Worm (Caenorhabditis elegans) whole organism, young adult: ENCODE measurements around the gene F29B9.12.

Experiments used
- B0019.2 ChIP-seq: fragments of 200-800 bp; sonication (Bioruptor generic); conservative IDR thresholded peaks from 2 replicates; pipeline ENCODE4 v1.3.6; 2022; ENCODE audit warnings: missing genetic modification reagents, missing genetic modification characterization, missing compliant biosample characterization
- ama-1 ChIP-seq, 3 experiments: fragments of 150-350 bp in 1 of 3; sonication (generic microtip) in 2 of 3; optimal IDR thresholded peaks; 2 replicates each; lab custom pipeline; 2014 to 2018; ENCODE audit warnings: missing biosample characterization in 2 of 3, missing genetic modification characterization in 2 of 3, missing genetic modification reagents in 2 of 3
- athp-1 ChIP-seq: sonication (generic microtip); optimal IDR thresholded peaks from 2 replicates; lab custom pipeline; 2017; ENCODE audit warnings: mild to moderate bottlenecking, missing genetic modification characterization, missing compliant biosample characterization
- ceh-100 ChIP-seq: fragments of 200-800 bp; sonication (Bioruptor generic); IDR thresholded peaks from 2 replicates; pipeline ENCODE4 v1.3.6; 2022; ENCODE audit warnings: missing genetic modification reagents, missing genetic modification characterization, missing compliant biosample characterization
- ceh-91 ChIP-seq: fragments of 200-800 bp; sonication (Bioruptor generic); IDR thresholded peaks from 2 replicates; pipeline ENCODE4 v1.3.6; 2022; ENCODE audit warnings: missing genetic modification reagents, missing genetic modification characterization, missing compliant biosample characterization
- dox-1 ChIP-seq: fragments of 200-800 bp; sonication (Bioruptor generic); IDR thresholded peaks from 2 replicates; pipeline ENCODE4 v1.3.6; 2022; ENCODE audit warnings: missing genetic modification reagents, missing genetic modification characterization, missing compliant biosample characterization
- fkh-3 ChIP-seq: sonication (generic microtip); optimal IDR thresholded peaks from 2 replicates; lab custom pipeline; 2016; ENCODE audit warnings: mild to moderate bottlenecking, missing genetic modification characterization, missing compliant biosample characterization
- him-1 ChIP-seq: sonication (generic microtip); optimal IDR thresholded peaks from 2 replicates; lab custom pipeline; 2016; ENCODE audit warnings: missing genotype, missing genetic modification reagents, missing genetic modification characterization, missing compliant biosample characterization
- sea-2 ChIP-seq: fragments of 200-800 bp; sonication (Bioruptor generic); IDR thresholded peaks from 2 replicates; pipeline ENCODE4 v1.3.6; 2022; ENCODE audit warnings: missing genetic modification characterization, missing compliant biosample characterization
- snpc-4 ChIP-seq, 5 experiments: fragments of 150-350 bp in 1 of 5; sonication (generic microtip) in 4 of 5; optimal IDR thresholded peaks; 2 replicates each; lab custom pipeline; 2014 to 2018; ENCODE audit warnings: missing genetic modification characterization in 5 of 5, missing biosample characterization in 3 of 5, antibody characterized with exemption in 2 of 5, mild to moderate bottlenecking in 2 of 5, missing compliant biosample characterization in 2 of 5, missing genotype in 2 of 5, moderate library complexity in 2 of 5, missing genetic modification reagents in 1 of 5
- tbx-9 ChIP-seq: sonication (generic microtip); optimal IDR thresholded peaks from 2 replicates; lab custom pipeline; 2016; ENCODE audit warnings: borderline replicate concordance, missing genetic modification characterization, inconsistent platforms, missing compliant biosample characterization

DNA sequence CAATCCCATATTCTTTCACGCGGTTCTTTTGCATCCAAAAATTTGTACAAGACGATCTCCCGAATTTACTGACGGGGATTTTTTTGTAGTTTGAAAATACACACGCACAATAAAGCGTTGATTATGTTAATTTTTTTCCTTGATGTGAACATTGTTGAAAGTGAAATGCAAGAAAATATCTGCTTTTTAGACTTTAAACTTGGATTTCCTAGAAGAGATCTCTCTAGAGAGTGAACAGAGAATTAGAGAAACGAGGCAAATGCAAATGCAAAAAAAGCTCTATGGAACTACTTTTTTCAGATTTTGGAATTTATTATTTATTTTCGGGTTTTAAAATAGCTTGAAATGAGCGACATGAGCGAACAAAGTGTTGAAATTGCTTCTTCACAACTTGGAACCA is 4.3 kb upstream of the F29B9.12 start, which contains the start of gene F29B9.1:
- no peak for TF ChIP-seq ama-1 (optimal IDR thresholded peaks at IDR 0.05; lab: Kevin White, UChicago)
- no peak for TF ChIP-seq ama-1 (GFP tag; optimal IDR thresholded peaks at IDR 0.05; lab: Kevin White, UChicago)
- TF ChIP-seq B0019.2 (GFP tag; lab: Robert Waterston, UW), result no peak
- no peak for TF ChIP-seq him-1 (tag; lab: Kevin White, UChicago)
- TF ChIP-seq snpc-4 (GFP tag; optimal IDR thresholded peaks at IDR 0.05; lab: Kevin White, UChicago), result no peak
- peak in 1 of 4 experiments; percentile 26 for TF ChIP-seq snpc-4 (tag; optimal IDR thresholded peaks at IDR 0.05; lab: Kevin White, UChicago)
- TF ChIP-seq athp-1 (tag; lab: Kevin White, UChicago), result no peak
- TF ChIP-seq fkh-3, result no peak
- no peak for TF ChIP-seq tbx-9 (tag; lab: Kevin White, UChicago)
- TF ChIP-seq sea-2, result no peak
- TF ChIP-seq dox-1 (GFP tag; lab: Robert Waterston, UW), result no peak
- TF ChIP-seq ceh-100 (GFP tag; lab: Robert Waterston, UW), result no peak
- no peak for TF ChIP-seq ceh-91 (GFP tag; lab: Robert Waterston, UW)
